Worm (Caenorhabditis elegans): ENCODE data around the gene Y102A11A.3.

The Y102A11A.3 gene

DNA sequence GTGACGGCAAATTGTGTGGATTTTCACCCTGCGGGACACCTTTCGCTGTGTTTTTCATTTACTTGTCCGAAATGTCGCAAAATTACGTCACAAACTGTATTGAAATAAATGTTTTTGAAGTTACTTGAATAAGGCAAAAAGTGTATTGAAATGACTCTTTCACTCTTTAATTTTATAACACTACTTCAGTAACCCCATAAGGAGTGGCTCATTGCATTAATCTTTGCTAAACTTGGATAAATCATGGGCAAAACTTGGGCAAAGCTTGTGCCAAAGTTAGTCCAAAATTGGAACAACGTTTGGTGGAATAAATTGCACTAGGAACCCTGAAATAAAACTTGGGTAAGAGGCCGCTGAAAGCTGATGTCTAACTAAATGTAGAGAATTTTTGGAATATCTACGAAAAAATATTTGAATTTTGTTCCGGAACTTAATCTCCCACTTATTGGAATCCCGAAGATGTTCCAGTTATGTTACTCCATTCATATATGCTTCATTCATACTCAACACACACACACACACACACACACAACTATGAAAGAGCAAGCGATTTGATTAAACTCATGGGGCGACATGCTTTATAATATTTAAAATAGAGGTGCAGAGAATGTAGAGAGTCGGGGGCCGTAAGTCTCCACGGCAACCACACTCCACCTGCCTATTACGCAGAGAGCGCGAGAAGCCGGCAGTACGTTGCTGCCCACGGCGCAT lies 6.3 kb upstream of the Y102A11A.3 start, which contains the start of gene Y102A11A.9:
Gene Y102A11A.9, plus strand, starts transcription at position 661 of the 711 bp plus-strand sequence.
- no peak for TF ChIP-seq ztf-26 (tag; optimal IDR thresholded peaks at IDR 0.05)

DNA sequence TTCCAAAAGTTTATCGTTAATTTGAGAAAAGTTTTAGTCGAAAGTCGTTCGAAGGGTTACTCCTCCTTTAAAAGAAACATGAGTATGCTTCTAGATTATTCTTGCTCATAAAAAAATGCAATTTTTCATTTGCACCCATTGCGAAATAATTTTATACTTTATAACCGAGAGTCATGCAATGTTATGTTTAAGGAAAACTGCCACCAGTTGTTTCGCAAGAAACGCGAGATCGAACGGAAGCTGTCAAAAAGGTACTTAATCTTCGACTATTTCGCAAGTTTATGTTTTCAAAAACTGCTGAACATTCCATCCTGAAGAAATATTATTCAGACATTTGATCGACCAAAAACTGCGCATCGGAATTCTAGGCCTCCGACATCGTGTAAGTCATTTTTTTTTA lies 5.0 kb upstream of the Y102A11A.3 start:
- TF ChIP-seq lsy-27 (tag; optimal IDR thresholded peaks at IDR 0.05; ENCODE audit: borderline replicate concordance, insufficient read depth): no peak
- peak; percentile 88 for TF ChIP-seq cebp-1 (GFP tag; IDR thresholded peaks at IDR 0.05)
- peak; percentile 95 for TF ChIP-seq cebp-1 (tag; optimal IDR thresholded peaks at IDR 0.05)
- no peak for TF ChIP-seq him-1 (tag; optimal IDR thresholded peaks at IDR 0.05)
- no peak for TF ChIP-seq pbrm-1 (GFP tag; IDR thresholded peaks at IDR 0.05)
- TF ChIP-seq unc-62 (GFP tag; optimal IDR thresholded peaks at IDR 0.05): peak; percentile 84
- TF ChIP-seq fkh-3 (tag; optimal IDR thresholded peaks at IDR 0.05): no peak

DNA sequence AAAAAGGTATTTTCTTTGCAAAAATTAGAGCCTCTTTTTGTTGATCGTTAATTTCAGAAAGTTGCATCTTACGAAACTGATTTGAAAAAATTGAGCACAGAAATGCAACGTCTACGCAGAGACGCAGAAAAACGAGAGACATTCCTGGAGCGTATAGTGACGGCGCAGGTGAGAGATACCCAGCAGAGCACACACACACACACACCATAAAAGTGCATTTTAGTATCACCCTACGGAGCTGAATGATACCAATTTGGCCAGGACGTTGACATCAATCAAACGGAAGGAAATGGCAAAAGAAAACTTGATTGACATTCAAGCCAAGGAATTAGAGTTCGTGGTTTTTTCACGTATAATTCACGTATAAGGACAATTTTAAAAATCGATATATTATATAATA lies 4.4 kb upstream of the Y102A11A.3 start:
- no peak for TF ChIP-seq F37B4.10 (GFP tag; IDR thresholded peaks at IDR 0.05)
- TF ChIP-seq hmg-20 (GFP tag; IDR thresholded peaks at IDR 0.05): no peak
- no peak for TF ChIP-seq egl-18 (GFP tag; IDR thresholded peaks at IDR 0.05)
- TF ChIP-seq sdz-38 (tag; optimal IDR thresholded peaks at IDR 0.05): no peak
- 0 out of 2 replicates have a peak, but pooled peaks have one; percentile 16 for TF ChIP-seq egl-44 (GFP tag; IDR thresholded peaks at IDR 0.05)
- peak; percentile 43 to 65 for TF ChIP-seq let-607 (tag; optimal IDR thresholded peaks at IDR 0.05)
- no peak for TF ChIP-seq Y56A3A.18 (GFP tag; IDR thresholded peaks at IDR 0.05)
- no peak for TF ChIP-seq F49E8.2 (tag; optimal IDR thresholded peaks at IDR 0.05; ENCODE audit: insufficient read depth)
- peak; percentile 29 for TF ChIP-seq ztf-22 (GFP tag; optimal IDR thresholded peaks at IDR 0.05)
- no peak for TF ChIP-seq lin-35 (GFP tag; optimal IDR thresholded peaks at IDR 0.05)
- TF ChIP-seq mes-4 (tag; optimal IDR thresholded peaks at IDR 0.05): no peak
- no peak for TF ChIP-seq gei-17 (GFP tag; optimal IDR thresholded peaks at IDR 0.05)
- TF ChIP-seq dox-1 (GFP tag; IDR thresholded peaks at IDR 0.05): peak; percentile 60; the same call in 1 of the 2 replicates
- no peak for TF ChIP-seq B0019.2 (GFP tag; conservative IDR thresholded peaks at IDR 0.05)
- TF ChIP-seq F39B2.1 (GFP tag; IDR thresholded peaks at IDR 0.05): no peak
- no peak for TF ChIP-seq egrh-3 (GFP tag; IDR thresholded peaks at IDR 0.05)
- TF ChIP-seq atf-7 (tag; optimal IDR thresholded peaks at IDR 0.05): peak; percentile 41
- no peak for TF ChIP-seq ceh-58 (GFP tag; IDR thresholded peaks at IDR 0.05)
- TF ChIP-seq cebp-1 (GFP tag; IDR thresholded peaks at IDR 0.05): no peak
- TF ChIP-seq cebp-1 (tag; optimal IDR thresholded peaks at IDR 0.05): peak; percentile 45
- TF ChIP-seq ceh-79 (tag; optimal IDR thresholded peaks at IDR 0.05): no peak
- TF ChIP-seq somi-1 (GFP tag; optimal IDR thresholded peaks at IDR 0.05): no peak
- no peak for TF ChIP-seq repo-1 (tag; optimal IDR thresholded peaks at IDR 0.05)
- TF ChIP-seq nhr-80 (tag; optimal IDR thresholded peaks at IDR 0.05): peak; percentile 96
- TF ChIP-seq mel-28 (tag; optimal IDR thresholded peaks at IDR 0.05; ENCODE audit: borderline replicate concordance): no peak
- no peak for TF ChIP-seq ztf-18 (tag; optimal IDR thresholded peaks at IDR 0.05)
- TF ChIP-seq chd-7 (tag; optimal IDR thresholded peaks at IDR 0.05): no peak
- no peak for TF ChIP-seq dpl-1 (GFP tag; optimal IDR thresholded peaks at IDR 0.05)
- TF ChIP-seq hlh-12 (tag; optimal IDR thresholded peaks at IDR 0.05): no peak
- no peak for TF ChIP-seq mxl-1 (tag; optimal IDR thresholded peaks at IDR 0.05)
- peak; percentile 47 for TF ChIP-seq pha-4 (tag; optimal IDR thresholded peaks at IDR 0.05)
- no peak for TF ChIP-seq nhr-27 (tag; optimal IDR thresholded peaks at IDR 0.05)
- TF ChIP-seq unc-62 (GFP tag; optimal IDR thresholded peaks at IDR 0.05): peak; percentile 34
- TF ChIP-seq nhr-120 (GFP tag; IDR thresholded peaks at IDR 0.05): no peak
- TF ChIP-seq ztf-28 (GFP tag; IDR thresholded peaks at IDR 0.05): no peak
- no peak for TF ChIP-seq nhr-90 (tag; optimal IDR thresholded peaks at IDR 0.05)
